Fruit fly (Drosophila melanogaster): Measurements from ENCODE around the gene fws.

Gene fws

dm6 chr2L:17429788-17430587, 50.8 kb downstream of the fws start (continued):
- peak; percentile 30 for TF ChIP-seq Mes4 (GFP tag; optimal IDR thresholded peaks at IDR 0.05)
- TF ChIP-seq lov (optimal IDR thresholded peaks at IDR 0.05) = no peak
- no peak for TF ChIP-seq lov (GFP tag; IDR thresholded peaks at IDR 0.05)
- peak; percentile 76 for TF ChIP-seq E2f2 (GFP tag; IDR thresholded peaks at IDR 0.05)
- TF ChIP-seq kah (GFP tag; optimal IDR thresholded peaks at IDR 0.05) = peak; percentile 95
- TF ChIP-seq hb (GFP tag; IDR thresholded peaks at IDR 0.05; ENCODE audit: partially characterized antibody) = no peak
- TF ChIP-seq CG10959 (GFP tag; IDR thresholded peaks at IDR 0.05) = peak; percentile 59; the same call in 1 of the 2 replicates
- TF ChIP-seq CG11247 (GFP tag; IDR thresholded peaks at IDR 0.05) = peak; percentile 40; the same call in 1 of the 2 replicates
- TF ChIP-seq esg (GFP tag; conservative IDR thresholded peaks at IDR 0.05) = peak; percentile 93
- peak; percentile 98 for TF ChIP-seq Asciz (GFP tag; optimal IDR thresholded peaks at IDR 0.05)
- TF ChIP-seq CG2712 (tag; optimal IDR thresholded peaks at IDR 0.05) = peak; percentile 99
- TF ChIP-seq CG14667 (GFP tag; IDR thresholded peaks at IDR 0.05) = peak; percentile 90
- TF ChIP-seq CG13624 (GFP tag; optimal IDR thresholded peaks at IDR 0.05) = no peak
- peak; percentile 55 for TF ChIP-seq CG3995 (GFP tag; optimal IDR thresholded peaks at IDR 0.05)
- TF ChIP-seq CG31224 (GFP tag; IDR thresholded peaks at IDR 0.05) = peak; percentile 80
- TF ChIP-seq bowl (GFP tag; IDR thresholded peaks at IDR 0.05) = peak; percentile 66; the same call in 1 of the 2 replicates
- peak; percentile 88 for TF ChIP-seq wor (GFP tag; IDR thresholded peaks at IDR 0.05)
- TF ChIP-seq CoRest (tag; optimal IDR thresholded peaks at IDR 0.05) = peak; percentile 92
- peak; percentile 93 for TF ChIP-seq Vsx1 (GFP tag; optimal IDR thresholded peaks at IDR 0.05)
- peak; percentile 87 for TF ChIP-seq CrebB (tag; optimal IDR thresholded peaks at IDR 0.05)
- peak; percentile 61 for TF ChIP-seq CG10147 (GFP tag; optimal IDR thresholded peaks at IDR 0.05)
- TF ChIP-seq MESR4 (GFP tag; optimal IDR thresholded peaks at IDR 0.05) = peak; percentile 8
- peak; percentile 72 for TF ChIP-seq CTCF (GFP tag; optimal IDR thresholded peaks at IDR 0.05)
- TF ChIP-seq z (GFP tag; IDR thresholded peaks at IDR 0.05) = 0 out of 3 replicates have a peak, but pooled peaks have one; percentile 36
- peak; percentile 83; the same call in 2 of the 3 replicates for TF ChIP-seq ci (GFP tag; IDR thresholded peaks at IDR 0.05)
- no peak for TF ChIP-seq vnd (GFP tag; IDR thresholded peaks at IDR 0.05; ENCODE audit: partially characterized antibody)
- TF ChIP-seq CG8359 (GFP tag; optimal IDR thresholded peaks at IDR 0.05; ENCODE audit: borderline replicate concordance) = peak; percentile 88
- TF ChIP-seq CG15696 (tag; optimal IDR thresholded peaks at IDR 0.05) = peak; percentile 74
- TF ChIP-seq yki (optimal IDR thresholded peaks at IDR 0.05) = no peak
- peak; percentile 80 for TF ChIP-seq CG12104 (GFP tag; optimal IDR thresholded peaks at IDR 0.05)
- peak; percentile 93 for TF ChIP-seq CG7372 (GFP tag; IDR thresholded peaks at IDR 0.05)
- peak; percentile 26 for TF ChIP-seq Bdp1 (GFP tag; optimal IDR thresholded peaks at IDR 0.05)
- TF ChIP-seq CG5180 (GFP tag; optimal IDR thresholded peaks at IDR 0.05) = peak; percentile 92
- no peak for TF ChIP-seq knrl (GFP tag; IDR thresholded peaks at IDR 0.05; ENCODE audit: partially characterized antibody)
- TF ChIP-seq ase (GFP tag; IDR thresholded peaks at IDR 0.05) = peak; percentile 93
- peak; percentile 74 for TF ChIP-seq Med (GFP tag)
- no peak for TF ChIP-seq pan (optimal IDR thresholded peaks at IDR 0.05)
- peak in 1 of 2 experiments; percentile 96 for TF ChIP-seq pan (GFP tag; optimal IDR thresholded peaks at IDR 0.05 in 1 of 2, IDR thresholded peaks at IDR 0.05 in 1 of 2)
- peak; percentile 54 to 58 for TF ChIP-seq chif (GFP tag; optimal IDR thresholded peaks at IDR 0.05)
- no peak for TF ChIP-seq h (optimal IDR thresholded peaks at IDR 0.05)
- peak; percentile 100 for TF ChIP-seq dmrt99B (tag; optimal IDR thresholded peaks at IDR 0.05)
- peak; percentile 69 for TF ChIP-seq Bteb2 (GFP tag; optimal IDR thresholded peaks at IDR 0.05)
- TF ChIP-seq CG10431 (GFP tag; optimal IDR thresholded peaks at IDR 0.05) = peak; percentile 66
- peak in 1 of 2 experiments; percentile 95 for TF ChIP-seq eve (GFP tag; optimal IDR thresholded peaks at IDR 0.05)
- peak; percentile 98 for TF ChIP-seq CG12391 (tag; optimal IDR thresholded peaks at IDR 0.05)
- peak; percentile 93 for TF ChIP-seq CG12659 (GFP tag; optimal IDR thresholded peaks at IDR 0.05)
- TF ChIP-seq CG12155 (GFP tag; optimal IDR thresholded peaks at IDR 0.05) = peak; percentile 87
- peak; percentile 35; the same call in 1 of the 2 replicates for TF ChIP-seq NFAT (GFP tag; IDR thresholded peaks at IDR 0.05)
- TF ChIP-seq Atf-2 (GFP tag; optimal IDR thresholded peaks at IDR 0.05) = peak; percentile 53
- no peak for TF ChIP-seq kay (GFP tag; optimal IDR thresholded peaks at IDR 0.05)

All from whole organism, embryonic.